Fruit fly (Drosophila melanogaster) whole organism, embryonic: ENCODE data around the gene CG11999.

Source experiments
- Adf1 ChIP-seq: fragments of 200-800 bp; sonication (Bioruptor generic); IDR thresholded peaks from 2 replicates; pipeline ENCODE4 v1.3.6; 2022; ENCODE audit warnings: missing biosample characterization, missing genetic modification characterization
- BEAF-32 ChIP-seq: fragments of 200-800 bp; sonication (Bioruptor generic); optimal IDR thresholded peaks from 3 replicates; lab custom pipeline; 2017; ENCODE audit warnings: missing biosample characterization, missing genetic modification characterization, mild to moderate bottlenecking, moderate library complexity, missing genetic modification reagents
- CG10543 ChIP-seq: fragments of 200-800 bp; sonication (Bioruptor generic); optimal IDR thresholded peaks from 3 replicates; lab custom pipeline; 2017; ENCODE audit warnings: missing biosample characterization, mild to moderate bottlenecking, missing genetic modification characterization, moderate library complexity
- CG10959 ChIP-seq: fragments of 200-800 bp; sonication (Bioruptor generic); IDR thresholded peaks from 2 replicates; pipeline ENCODE4 v1.3.6; 2022; ENCODE audit warnings: missing biosample characterization, missing genetic modification characterization
- CG12659 ChIP-seq: fragments of 200-800 bp; sonication (Bioruptor generic); optimal IDR thresholded peaks from 3 replicates; lab custom pipeline; 2017; ENCODE audit warnings: mild to moderate bottlenecking, missing biosample characterization, missing genetic modification reagents, missing genetic modification characterization
- CG16813 ChIP-seq: fragments of 200-800 bp; sonication (Bioruptor generic); IDR thresholded peaks from 3 replicates; pipeline ENCODE4 v1.3.6; 2022; ENCODE audit warnings: missing biosample characterization, missing genetic modification characterization; ENCODE audit not compliant: partially characterized antibody
- CG2202 ChIP-seq: fragments of 200-800 bp; sonication (Bioruptor generic); optimal IDR thresholded peaks from 2 replicates; lab custom pipeline; 2018; ENCODE audit warnings: missing biosample characterization, mild to moderate bottlenecking, missing genetic modification characterization
- CG30020 ChIP-seq: fragments of 200-800 bp; optimal IDR thresholded peaks from 2 replicates; lab custom pipeline; 2019; ENCODE audit warnings: missing biosample characterization, mild to moderate bottlenecking, missing genetic modification characterization, moderate library complexity
- CG30431 ChIP-seq: fragments of 200-800 bp; sonication (Bioruptor generic); optimal IDR thresholded peaks from 2 replicates; lab custom pipeline; 2017; ENCODE audit warnings: missing biosample characterization, missing genetic modification characterization
- CG31388 ChIP-seq: fragments of 200-800 bp; sonication (Bioruptor generic); optimal IDR thresholded peaks from 2 replicates; lab custom pipeline; 2016; ENCODE audit warnings: missing biosample characterization, missing genetic modification characterization
- CG33557 ChIP-seq: fragments of 200-800 bp; sonication (Bioruptor generic); optimal IDR thresholded peaks from 2 replicates; lab custom pipeline; 2019; ENCODE audit warnings: missing biosample characterization, mild to moderate bottlenecking, missing genetic modification characterization, moderate library complexity
- CG34224 ChIP-seq: fragments of 200-800 bp; sonication (Bioruptor generic); IDR thresholded peaks from 3 replicates; pipeline ENCODE4 v1.3.6; 2022; ENCODE audit warnings: missing biosample characterization, missing genetic modification characterization; ENCODE audit not compliant: partially characterized antibody
- CG4404 ChIP-seq: fragments of 200-800 bp; sonication (Bioruptor generic); IDR thresholded peaks from 2 replicates; pipeline ENCODE4 v1.3.6; 2022; ENCODE audit warnings: missing biosample characterization, missing genetic modification characterization
- CG5180 ChIP-seq: fragments of 200-800 bp; sonication (Bioruptor generic); optimal IDR thresholded peaks from 3 replicates; lab custom pipeline; 2017; ENCODE audit warnings: missing biosample characterization, missing genetic modification characterization, mild to moderate bottlenecking, moderate library complexity, missing genetic modification reagents
- CG6791 ChIP-seq: fragments of 200-800 bp; sonication (Bioruptor generic); IDR thresholded peaks from 3 replicates; pipeline ENCODE4 v1.3.6; 2022; ENCODE audit warnings: missing biosample characterization, missing genetic modification characterization; ENCODE audit not compliant: partially characterized antibody
- CG7271 ChIP-seq: fragments of 200-800 bp; sonication (Bioruptor generic); optimal IDR thresholded peaks from 2 replicates; lab custom pipeline; 2018; ENCODE audit warnings: missing biosample characterization, mild to moderate bottlenecking, missing genetic modification characterization, moderate library complexity
- CG7745 ChIP-seq: fragments of 200-800 bp; sonication (Bioruptor generic); optimal IDR thresholded peaks from 2 replicates; lab custom pipeline; 2018; ENCODE audit warnings: missing biosample characterization, mild to moderate bottlenecking, missing genetic modification characterization, moderate library complexity
- CG9932 ChIP-seq: fragments of 200-800 bp; sonication (Bioruptor generic); IDR thresholded peaks from 2 replicates; pipeline ENCODE4 v1.3.6; 2022; ENCODE audit warnings: missing biosample characterization, missing genetic modification characterization
- CHES-1-like ChIP-seq: fragments of 200-800 bp; sonication (Bioruptor generic); optimal IDR thresholded peaks from 2 replicates; lab custom pipeline; 2016; ENCODE audit warnings: missing biosample characterization, missing genetic modification characterization
- Dfd ChIP-seq, 2 experiments: fragments of >200 bp; optimal IDR thresholded peaks; 2 replicates each; lab custom pipeline; 2017; ENCODE audit warnings: missing biosample characterization in 2 of 2, missing genetic modification characterization in 2 of 2
- Hey ChIP-seq: fragments of 200-800 bp; sonication (Bioruptor generic); optimal IDR thresholded peaks from 3 replicates; lab custom pipeline; 2018; ENCODE audit warnings: missing biosample characterization, mild to moderate bottlenecking, missing genetic modification characterization
- Hr78 ChIP-seq, 2 experiments: fragments of 200-800 bp in 1 of 2; fragments of >200 bp in 1 of 2; sonication (Bioruptor generic) in 1 of 2; optimal IDR thresholded peaks; 2 replicates each; lab custom pipeline; 2017 to 2019; ENCODE audit warnings: missing biosample characterization in 2 of 2, missing genetic modification characterization in 2 of 2, mild to moderate bottlenecking in 1 of 2, moderate library complexity in 1 of 2
- Kr ChIP-seq: fragments of 200-800 bp; sonication (Bioruptor generic); optimal IDR thresholded peaks from 2 replicates; lab custom pipeline; 2017; ENCODE audit warnings: missing biosample characterization, mild to moderate bottlenecking, missing genetic modification characterization
- Lpt ChIP-seq: fragments of >200 bp; optimal IDR thresholded peaks from 2 replicates; lab custom pipeline; 2018; ENCODE audit warnings: missing biosample characterization, missing genetic modification characterization
- Mes4 ChIP-seq: fragments of 200-800 bp; sonication (Bioruptor generic); optimal IDR thresholded peaks from 2 replicates; lab custom pipeline; 2016; ENCODE audit warnings: missing biosample characterization, missing genetic modification characterization
- NC2α ChIP-seq: fragments of 200-800 bp; sonication (Bioruptor generic); optimal IDR thresholded peaks from 2 replicates; lab custom pipeline; 2016; ENCODE audit warnings: missing biosample characterization, missing genetic modification characterization
- Neu2 ChIP-seq: fragments of 200-800 bp; sonication (Bioruptor generic); optimal IDR thresholded peaks from 3 replicates; lab custom pipeline; 2016; ENCODE audit warnings: missing biosample characterization, missing genetic modification characterization, borderline replicate concordance
- Nf-YA ChIP-seq: fragments of 200-800 bp; sonication (Bioruptor generic); IDR thresholded peaks from 2 replicates; pipeline ENCODE4 v1.3.6; 2022; ENCODE audit warnings: missing biosample characterization, missing genetic modification characterization
- Ssrp ChIP-seq: fragments of 200-800 bp; sonication (Bioruptor generic); optimal IDR thresholded peaks from 2 replicates; lab custom pipeline; 2018; ENCODE audit warnings: missing biosample characterization, mild to moderate bottlenecking, missing genetic modification characterization, moderate library complexity
- TFAM ChIP-seq: fragments of 200-800 bp; sonication (Bioruptor generic); optimal IDR thresholded peaks from 2 replicates; lab custom pipeline; 2017; ENCODE audit warnings: missing biosample characterization, missing genetic modification characterization, inconsistent platforms
- Usf ChIP-seq: fragments of 200-800 bp; sonication (Bioruptor generic); optimal IDR thresholded peaks from 2 replicates; lab custom pipeline; 2017; ENCODE audit warnings: missing genotype, missing biosample characterization, missing genetic modification characterization
- ato ChIP-seq: fragments of 200-800 bp; sonication (Bioruptor generic); IDR thresholded peaks from 2 replicates; pipeline ENCODE4 v1.3.6; 2022; ENCODE audit warnings: missing biosample characterization, missing genetic modification characterization; ENCODE audit not compliant: partially characterized antibody
- az2 ChIP-seq: fragments of 200-800 bp; sonication (Bioruptor generic); optimal IDR thresholded peaks from 3 replicates; lab custom pipeline; 2016; ENCODE audit warnings: missing biosample characterization, missing genetic modification characterization
- bsh ChIP-seq, 2 experiments: fragments of 200-800 bp; sonication (Bioruptor generic); optimal IDR thresholded peaks; 2 replicates each; lab custom pipeline; 2017 to 2018; ENCODE audit warnings: mild to moderate bottlenecking in 2 of 2, missing biosample characterization in 2 of 2, missing genetic modification characterization in 2 of 2, moderate library complexity in 1 of 2
- chinmo ChIP-seq: fragments of 200-800 bp; sonication (Bioruptor generic); IDR thresholded peaks from 4 replicates; pipeline ENCODE4 v1.3.6; 2022; ENCODE audit warnings: missing biosample characterization, missing genetic modification characterization; ENCODE audit not compliant: partially characterized antibody
- chm ChIP-seq: fragments of 200-800 bp; sonication (Bioruptor generic); IDR thresholded peaks from 2 replicates; pipeline ENCODE4 v1.3.6; 2022; ENCODE audit warnings: missing biosample characterization, missing genetic modification characterization
- fd64A ChIP-seq: fragments of 200-800 bp; sonication (Bioruptor generic); optimal IDR thresholded peaks from 3 replicates; lab custom pipeline; 2018; ENCODE audit warnings: missing biosample characterization, mild to moderate bottlenecking, missing genetic modification characterization
- gfzf ChIP-seq: fragments of 200-800 bp; sonication (Bioruptor generic); optimal IDR thresholded peaks from 2 replicates; lab custom pipeline; 2016; ENCODE audit warnings: missing biosample characterization, mild to moderate bottlenecking, missing genetic modification characterization, moderate library complexity
- ham ChIP-seq: fragments of 200-800 bp; sonication (Bioruptor generic); IDR thresholded peaks from 2 replicates; pipeline ENCODE4 v1.3.6; 2022; ENCODE audit warnings: missing biosample characterization, missing genetic modification characterization
- kah ChIP-seq: fragments of 200-800 bp; sonication (Bioruptor generic); optimal IDR thresholded peaks from 2 replicates; lab custom pipeline; 2018; ENCODE audit warnings: missing biosample characterization, mild to moderate bottlenecking, missing genetic modification characterization
- otp ChIP-seq: fragments of 200-800 bp; sonication (Bioruptor generic); IDR thresholded peaks from 3 replicates; pipeline ENCODE4, ENCODE4 v1.3.6; 2022; ENCODE audit warnings: missing biosample characterization, missing genetic modification characterization
- pan ChIP-seq, 4 experiments: fragments of >200 bp in 3 of 4; fragments of 200-800 bp in 1 of 4; sonication (Bioruptor generic) in 1 of 4; optimal IDR thresholded peaks in 3 of 4; IDR thresholded peaks in 1 of 4; 2 replicates each; pipeline versions ENCODE4 v1.3.6 to Lab custom; 2017 to 2022; ENCODE audit warnings: missing biosample characterization in 2 of 4, missing genetic modification characterization in 2 of 4, mixed read lengths in 1 of 4
- pnt ChIP-seq: fragments of 200-800 bp; sonication (Bioruptor generic); optimal IDR thresholded peaks from 3 replicates; lab custom pipeline; 2016; ENCODE audit warnings: missing biosample characterization, missing genetic modification characterization
- sim ChIP-seq: fragments of 200-800 bp; sonication (Bioruptor generic); IDR thresholded peaks from 2 replicates; pipeline ENCODE4 v1.3.6; 2022; ENCODE audit warnings: missing biosample characterization, missing genetic modification characterization
- so ChIP-seq: fragments of 200-800 bp; sonication (Bioruptor generic); IDR thresholded peaks from 3 replicates; pipeline ENCODE4 v1.3.6; 2022; ENCODE audit warnings: missing biosample characterization, missing genetic modification characterization
- trem ChIP-seq: fragments of 200-800 bp; optimal IDR thresholded peaks from 3 replicates; lab custom pipeline; 2019; ENCODE audit warnings: missing biosample characterization, mild to moderate bottlenecking, missing genetic modification characterization, moderate library complexity
- trh ChIP-seq: fragments of 200-800 bp; sonication (Bioruptor generic); optimal IDR thresholded peaks from 2 replicates; lab custom pipeline; 2016; ENCODE audit warnings: missing biosample characterization, missing genetic modification characterization
- z ChIP-seq: fragments of 200-800 bp; sonication (Bioruptor generic); IDR thresholded peaks from 3 replicates; pipeline ENCODE4 v1.3.6; 2022; ENCODE audit warnings: missing biosample characterization, missing genetic modification characterization

Gene CG11999

DNA sequence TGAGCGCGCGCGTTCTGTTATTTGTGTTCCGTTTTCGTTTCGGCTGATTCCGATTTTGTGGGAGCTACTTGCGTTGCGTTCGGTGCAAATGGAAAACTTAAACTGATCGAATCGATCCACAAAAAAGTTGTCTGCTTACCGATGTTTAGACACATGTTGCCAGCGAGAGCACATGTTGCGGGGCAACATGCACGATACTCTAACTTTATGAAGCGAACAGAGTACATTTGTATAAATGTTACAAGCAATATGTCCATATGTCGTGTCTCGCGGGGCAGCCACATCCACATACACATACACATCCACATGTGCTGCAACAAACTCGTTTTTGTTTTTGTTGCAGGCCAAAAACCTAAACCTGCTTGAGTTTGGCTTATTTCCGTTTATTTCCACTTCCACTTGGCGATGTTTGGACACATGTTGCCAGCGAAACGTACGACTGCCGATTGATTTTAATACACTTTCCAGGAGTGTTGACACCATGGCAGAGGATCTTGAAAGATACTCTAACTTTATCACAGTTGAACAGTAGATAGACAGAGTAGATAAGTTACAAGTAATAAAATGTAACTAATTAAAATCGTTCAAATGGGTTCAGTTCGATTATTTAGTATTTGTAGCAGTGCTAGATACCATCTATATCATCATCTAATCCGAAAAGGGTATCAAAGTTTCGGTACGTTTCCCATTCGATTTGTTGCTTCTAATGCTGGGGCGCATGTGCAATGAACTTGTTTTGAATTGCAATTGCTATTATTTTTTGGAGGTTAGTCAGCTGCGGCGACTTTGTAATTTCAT lies 30.6 kb downstream of the CG11999 start (continued):
- TF ChIP-seq NC2α (GFP tag; lab: Kevin White, UChicago), result no peak
- TF ChIP-seq Mes4 (GFP tag; lab: Kevin White, UChicago), result no peak
- no peak for TF ChIP-seq CG9932 (GFP tag; lab: Robert Waterston, UW)
- TF ChIP-seq pnt, result no peak
- no peak for TF ChIP-seq Usf (GFP tag; lab: Kevin White, UChicago)
- TF ChIP-seq sim (GFP tag; lab: Robert Waterston, UW), result no peak
- no peak for TF ChIP-seq Kr (GFP tag; lab: Kevin White, UChicago)
- TF ChIP-seq ato (GFP tag; lab: Robert Waterston, UW), result no peak
- no peak for TF ChIP-seq CG30431 (GFP tag; lab: Kevin White, UChicago)
- TF ChIP-seq CG33557 (GFP tag; lab: Kevin White, UChicago), result no peak
- no peak for TF ChIP-seq CG7745 (tag; lab: Kevin White, UChicago)
- TF ChIP-seq CG31388 (GFP tag; lab: Kevin White, UChicago), result no peak
- no peak for TF ChIP-seq CG6791 (GFP tag; lab: Robert Waterston, UW)
- no peak for TF ChIP-seq fd64A
- no peak for TF ChIP-seq Adf1 (GFP tag; lab: Robert Waterston, UW)
- no peak for TF ChIP-seq Hr78 (GFP tag; optimal IDR thresholded peaks at IDR 0.05; lab: Kevin White, UChicago)
- no peak for TF ChIP-seq CG34224 (GFP tag; lab: Robert Waterston, UW)
- TF ChIP-seq CG7271 (tag; lab: Kevin White, UChicago), result no peak
- no peak for TF ChIP-seq otp (GFP tag; lab: Robert Waterston, UW)
- no peak for TF ChIP-seq pan (optimal IDR thresholded peaks at IDR 0.05; lab: Kevin White, UChicago)
- no peak for TF ChIP-seq pan (GFP tag; optimal IDR thresholded peaks at IDR 0.05 in 1 of 2, IDR thresholded peaks at IDR 0.05 in 1 of 2)
- TF ChIP-seq z (GFP tag; lab: Robert Waterston, UW), result no peak
- no peak for TF ChIP-seq CG10543 (GFP tag; lab: Kevin White, UChicago)
- no peak for TF ChIP-seq CG4404
- TF ChIP-seq CG5180 (GFP tag; lab: Kevin White, UChicago), result peak; percentile 41
- peak; percentile 57; the same call in 1 of the 3 replicates for TF ChIP-seq so (GFP tag; lab: Robert Waterston, UW)
- TF ChIP-seq Lpt (GFP tag; lab: Kevin White, UChicago), result no peak
- TF ChIP-seq chm (GFP tag; lab: Robert Waterston, UW), result 0 out of 2 replicates have a peak, but pooled peaks have one; percentile 66
- no peak for TF ChIP-seq CHES-1-like (GFP tag; lab: Kevin White, UChicago)
- TF ChIP-seq Dfd (GFP tag; optimal IDR thresholded peaks at IDR 0.05; lab: Kevin White, UChicago), result no peak
- TF ChIP-seq CG10959, result no peak
- TF ChIP-seq gfzf (GFP tag; lab: Kevin White, UChicago), result no peak
- no peak for TF ChIP-seq az2 (GFP tag; lab: Kevin White, UChicago)
- no peak for TF ChIP-seq Hey (tag; lab: Kevin White, UChicago)
- TF ChIP-seq ham (GFP tag; lab: Robert Waterston, UW), result no peak
- no peak for TF ChIP-seq trh (GFP tag; lab: Kevin White, UChicago)
- TF ChIP-seq CG30020 (tag; lab: Kevin White, UChicago), result no peak
- TF ChIP-seq Nf-YA, result no peak
- no peak for TF ChIP-seq CG12659 (GFP tag; lab: Kevin White, UChicago)
- no peak for TF ChIP-seq BEAF-32 (GFP tag; lab: Kevin White, UChicago)
- TF ChIP-seq TFAM (GFP tag; lab: Kevin White, UChicago), result no peak
- no peak for TF ChIP-seq Ssrp
- no peak for TF ChIP-seq bsh (GFP tag; optimal IDR thresholded peaks at IDR 0.05; lab: Kevin White, UChicago)
- TF ChIP-seq CG16813 (GFP tag; lab: Robert Waterston, UW), result no peak
- no peak for TF ChIP-seq CG2202 (tag; lab: Kevin White, UChicago)
- no peak for TF ChIP-seq kah (GFP tag; lab: Kevin White, UChicago)
- no peak; the same call in 1 of the 4 replicates for TF ChIP-seq chinmo (GFP tag; lab: Robert Waterston, UW)
- TF ChIP-seq Neu2 (GFP tag; lab: Kevin White, UChicago), result no peak
- peak; percentile 6 for TF ChIP-seq trem
